Fruit fly (Drosophila melanogaster) whole organism, embryonic: ENCODE results near the gene CG3999.

Source experiments
- Atf-2 ChIP-seq: fragments of 200-800 bp; sonication (Bioruptor generic); optimal IDR thresholded peaks from 2 replicates; lab custom pipeline; 2016; ENCODE audit warnings: missing biosample characterization, missing genetic modification characterization
- Atf6 ChIP-seq: fragments of 200-800 bp; sonication (Bioruptor generic); IDR thresholded peaks from 2 replicates; pipeline ENCODE4 v1.3.6; 2022; ENCODE audit warnings: missing biosample characterization, missing genetic modification characterization
- B-H2 ChIP-seq: fragments of 200-800 bp; sonication (Bioruptor generic); optimal IDR thresholded peaks from 2 replicates; lab custom pipeline; 2018; ENCODE audit warnings: missing biosample characterization, mild to moderate bottlenecking, missing genetic modification characterization
- Bdp1 ChIP-seq: fragments of 200-800 bp; sonication (Bioruptor generic); optimal IDR thresholded peaks from 3 replicates; lab custom pipeline; 2016; ENCODE audit warnings: missing biosample characterization, missing genetic modification characterization
- CG11504 ChIP-seq: fragments of 200-800 bp; sonication (Bioruptor generic); optimal IDR thresholded peaks from 3 replicates; lab custom pipeline; 2019; ENCODE audit warnings: missing biosample characterization, mild to moderate bottlenecking, missing genetic modification characterization, moderate library complexity
- CG15514 ChIP-seq: fragments of 200-800 bp; sonication (Bioruptor generic); optimal IDR thresholded peaks from 3 replicates; lab custom pipeline; 2017; ENCODE audit warnings: missing biosample characterization, missing genetic modification characterization, mild to moderate bottlenecking, moderate library complexity, missing genetic modification reagents
- CG2199 ChIP-seq: fragments of 200-800 bp; sonication (Bioruptor generic); IDR thresholded peaks from 3 replicates; pipeline ENCODE4 v1.3.6; 2022; ENCODE audit warnings: missing biosample characterization, missing genetic modification characterization
- CG2889 ChIP-seq: fragments of 200-800 bp; sonication (Bioruptor generic); IDR thresholded peaks from 3 replicates; pipeline ENCODE4 v1.3.6; 2022; ENCODE audit warnings: missing biosample characterization, missing genetic modification characterization
- CG30403 ChIP-seq: fragments of 200-800 bp; sonication (Bioruptor generic); optimal IDR thresholded peaks from 3 replicates; lab custom pipeline; 2016; ENCODE audit warnings: missing biosample characterization, missing genetic modification characterization
- CG33557 ChIP-seq: fragments of 200-800 bp; sonication (Bioruptor generic); optimal IDR thresholded peaks from 2 replicates; lab custom pipeline; 2019; ENCODE audit warnings: missing biosample characterization, mild to moderate bottlenecking, missing genetic modification characterization, moderate library complexity
- CG3726 ChIP-seq: fragments of 200-800 bp; sonication (Bioruptor generic); IDR thresholded peaks from 3 replicates; pipeline ENCODE4, ENCODE4 v1.3.6; 2022; ENCODE audit warnings: missing biosample characterization, missing genetic modification characterization
- CG4730 ChIP-seq: fragments of 200-800 bp; sonication (Bioruptor generic); IDR thresholded peaks from 2 replicates; pipeline ENCODE4 v1.3.6; 2022; ENCODE audit warnings: missing biosample characterization, missing genetic modification characterization
- CG6813 ChIP-seq: fragments of 200-800 bp; sonication (Bioruptor generic); optimal IDR thresholded peaks from 2 replicates; lab custom pipeline; 2017; ENCODE audit warnings: missing biosample characterization, missing genetic modification characterization, mild to moderate bottlenecking, moderate library complexity, missing genetic modification reagents
- CG6854 ChIP-seq: fragments of 200-800 bp; sonication (Bioruptor generic); optimal IDR thresholded peaks from 3 replicates; lab custom pipeline; 2017; ENCODE audit warnings: missing biosample characterization, mild to moderate bottlenecking, missing genetic modification characterization
- CG7786 ChIP-seq: fragments of 200-800 bp; sonication (Bioruptor generic); optimal IDR thresholded peaks from 2 replicates; lab custom pipeline; 2016; ENCODE audit warnings: missing biosample characterization, missing genetic modification characterization
- CG8388 ChIP-seq: fragments of 200-800 bp; sonication (Bioruptor generic); optimal IDR thresholded peaks from 2 replicates; lab custom pipeline; 2019; ENCODE audit warnings: missing biosample characterization, mild to moderate bottlenecking, missing genetic modification characterization, moderate library complexity
- CG9817 ChIP-seq: fragments of 200-800 bp; sonication (Bioruptor generic); optimal IDR thresholded peaks from 2 replicates; lab custom pipeline; 2018; ENCODE audit warnings: missing biosample characterization, mild to moderate bottlenecking, missing genetic modification characterization, moderate library complexity
- CHES-1-like ChIP-seq: fragments of 200-800 bp; sonication (Bioruptor generic); optimal IDR thresholded peaks from 2 replicates; lab custom pipeline; 2016; ENCODE audit warnings: missing biosample characterization, missing genetic modification characterization
- Dek ChIP-seq: fragments of 200-800 bp; sonication (Bioruptor generic); optimal IDR thresholded peaks from 3 replicates; lab custom pipeline; 2019; ENCODE audit warnings: missing biosample characterization, mild to moderate bottlenecking, missing genetic modification characterization, moderate library complexity
- Dip3 ChIP-seq: fragments of 200-800 bp; sonication (Bioruptor generic); optimal IDR thresholded peaks from 3 replicates; lab custom pipeline; 2016; ENCODE audit warnings: missing biosample characterization, missing genetic modification characterization
- Dll ChIP-seq: fragments of 200-800 bp; sonication (Bioruptor generic); IDR thresholded peaks from 4 replicates; pipeline ENCODE4 v1.3.6; 2022; ENCODE audit warnings: missing biosample characterization, missing genetic modification characterization; ENCODE audit not compliant: partially characterized antibody
- E2f1 ChIP-seq: fragments of 200-800 bp; sonication (Bioruptor generic); IDR thresholded peaks from 2 replicates; pipeline ENCODE4 v1.3.6; 2022; ENCODE audit warnings: missing biosample characterization, missing genetic modification characterization
- Fer3 ChIP-seq: fragments of 200-800 bp; sonication (Bioruptor generic); optimal IDR thresholded peaks from 2 replicates; lab custom pipeline; 2018; ENCODE audit warnings: missing biosample characterization, mild to moderate bottlenecking, missing genetic modification characterization, moderate library complexity
- H15 ChIP-seq: fragments of 200-800 bp; sonication (Bioruptor generic); IDR thresholded peaks from 3 replicates; pipeline ENCODE4 v1.3.6; 2022; ENCODE audit warnings: missing biosample characterization, missing genetic modification characterization
- HLH3B ChIP-seq: fragments of 200-800 bp; sonication (Bioruptor generic); IDR thresholded peaks from 2 replicates; pipeline ENCODE4 v1.3.6; 2022; ENCODE audit warnings: missing biosample characterization, missing genetic modification characterization
- Kr ChIP-seq: fragments of 200-800 bp; sonication (Bioruptor generic); optimal IDR thresholded peaks from 2 replicates; lab custom pipeline; 2017; ENCODE audit warnings: missing biosample characterization, mild to moderate bottlenecking, missing genetic modification characterization
- Lpt ChIP-seq: fragments of >200 bp; optimal IDR thresholded peaks from 2 replicates; lab custom pipeline; 2018; ENCODE audit warnings: missing biosample characterization, missing genetic modification characterization
- MBD-R2 ChIP-seq: fragments of 200-800 bp; sonication (Bioruptor generic); IDR thresholded peaks from 2 replicates; pipeline ENCODE4 v1.3.6; 2022; ENCODE audit warnings: missing biosample characterization, missing genetic modification characterization
- NC2β ChIP-seq: fragments of 200-800 bp; sonication (Bioruptor generic); optimal IDR thresholded peaks from 2 replicates; lab custom pipeline; 2016; ENCODE audit warnings: missing biosample characterization, missing genetic modification characterization
- Nf-YC ChIP-seq: fragments of 200-800 bp; optimal IDR thresholded peaks from 3 replicates; lab custom pipeline; 2019; ENCODE audit warnings: missing biosample characterization, mild to moderate bottlenecking, missing genetic modification characterization, moderate library complexity
- Oaz ChIP-seq: fragments of 200-800 bp; sonication (Bioruptor generic); IDR thresholded peaks from 2 replicates; pipeline ENCODE4 v1.3.6; 2022; ENCODE audit warnings: missing biosample characterization, missing genetic modification characterization
- Sin3A ChIP-seq: fragments of >200 bp; optimal IDR thresholded peaks from 2 replicates; lab custom pipeline; 2018
- TFAM ChIP-seq: fragments of 200-800 bp; sonication (Bioruptor generic); optimal IDR thresholded peaks from 2 replicates; lab custom pipeline; 2017; ENCODE audit warnings: missing biosample characterization, missing genetic modification characterization, inconsistent platforms
- bbx ChIP-seq: fragments of 200-800 bp; sonication (Bioruptor generic); IDR thresholded peaks from 2 replicates; pipeline ENCODE4 v1.3.6; 2022; ENCODE audit warnings: missing biosample characterization, missing genetic modification characterization; ENCODE audit not compliant: partially characterized antibody
- bigmax ChIP-seq: fragments of 200-800 bp; sonication (Bioruptor generic); optimal IDR thresholded peaks from 2 replicates; lab custom pipeline; 2018; ENCODE audit warnings: missing biosample characterization, mild to moderate bottlenecking, missing genetic modification characterization
- dysf ChIP-seq: fragments of 200-800 bp; sonication (Bioruptor generic); IDR thresholded peaks from 3 replicates; pipeline ENCODE4 v1.3.6; 2022; ENCODE audit warnings: missing biosample characterization, missing genetic modification characterization
- fu2 ChIP-seq: fragments of 200-800 bp; sonication (Bioruptor generic); optimal IDR thresholded peaks from 2 replicates; lab custom pipeline; 2016; ENCODE audit warnings: missing biosample characterization, missing genetic modification characterization
- gem ChIP-seq: fragments of 200-800 bp; sonication (Bioruptor generic); optimal IDR thresholded peaks from 2 replicates; lab custom pipeline; 2019; ENCODE audit warnings: missing biosample characterization, mild to moderate bottlenecking, missing genetic modification characterization, moderate library complexity
- gt ChIP-seq: fragments of 200-800 bp; sonication (Bioruptor generic); IDR thresholded peaks from 2 replicates; pipeline ENCODE4 v1.3.6; 2022; ENCODE audit warnings: missing biosample characterization, missing genetic modification characterization
- ham ChIP-seq: fragments of 200-800 bp; sonication (Bioruptor generic); IDR thresholded peaks from 2 replicates; pipeline ENCODE4 v1.3.6; 2022; ENCODE audit warnings: missing biosample characterization, missing genetic modification characterization
- ind ChIP-seq: fragments of 200-800 bp; sonication (Bioruptor generic); optimal IDR thresholded peaks from 3 replicates; lab custom pipeline; 2016; ENCODE audit warnings: missing biosample characterization, missing genetic modification characterization
- jumu ChIP-seq: fragments of 200-800 bp; sonication (Bioruptor generic); optimal IDR thresholded peaks from 3 replicates; lab custom pipeline; 2016; ENCODE audit warnings: missing biosample characterization, missing genetic modification characterization
- lbe ChIP-seq: fragments of 200-800 bp; sonication (Bioruptor generic); optimal IDR thresholded peaks from 2 replicates; lab custom pipeline; 2016; ENCODE audit warnings: missing biosample characterization, mild to moderate bottlenecking, missing genetic modification characterization
- lov ChIP-seq, 2 experiments: fragments of 200-800 bp in 1 of 2; fragments of >200 bp in 1 of 2; sonication (Bioruptor generic) in 1 of 2; IDR thresholded peaks in 1 of 2; optimal IDR thresholded peaks in 1 of 2; 2 replicates in 1 of 2; 3 replicates in 1 of 2; pipeline versions ENCODE4 v1.3.6 to Lab custom; 2017 to 2022; ENCODE audit warnings: missing biosample characterization in 1 of 2, missing genetic modification characterization in 1 of 2
- peb ChIP-seq: fragments of 200-800 bp; sonication (Bioruptor generic); IDR thresholded peaks from 2 replicates; pipeline ENCODE4 v1.3.6; 2022; ENCODE audit warnings: missing biosample characterization, missing genetic modification characterization
- phol ChIP-seq: fragments of 200-800 bp; sonication (Bioruptor generic); optimal IDR thresholded peaks from 3 replicates; lab custom pipeline; 2018; ENCODE audit warnings: missing biosample characterization, mild to moderate bottlenecking, missing genetic modification characterization, moderate library complexity
- run ChIP-seq: fragments of 200-800 bp; sonication (Bioruptor generic); optimal IDR thresholded peaks from 3 replicates; lab custom pipeline; 2018; ENCODE audit warnings: missing biosample characterization, mild to moderate bottlenecking, missing genetic modification characterization
- sens ChIP-seq: fragments of 200-800 bp; sonication (Bioruptor generic); peaks from one replicate; lab custom pipeline; 2016; ENCODE audit warnings: missing biosample characterization, missing genetic modification characterization
- toy ChIP-seq: fragments of 200-800 bp; sonication (Bioruptor generic); IDR thresholded peaks from 2 replicates; pipeline ENCODE4 v1.3.6; 2022; ENCODE audit warnings: missing biosample characterization, missing genetic modification characterization
- vfl ChIP-seq: fragments of 200-800 bp; sonication (Bioruptor generic); optimal IDR thresholded peaks from 2 replicates; lab custom pipeline; 2016; ENCODE audit warnings: missing biosample characterization, missing genetic modification characterization
- vvl ChIP-seq: fragments of 200-800 bp; sonication (Bioruptor generic); IDR thresholded peaks from 2 replicates; pipeline ENCODE4 v1.3.6; 2022; ENCODE audit warnings: missing biosample characterization, missing genetic modification characterization
- zfh2 ChIP-seq: fragments of 200-800 bp; sonication (Bioruptor generic); optimal IDR thresholded peaks from 2 replicates; lab custom pipeline; 2016; ENCODE audit warnings: missing biosample characterization, missing genetic modification characterization

The CG3999 gene

dm6 chr3R:10213430-10213829 lies 37.9 kb upstream of the CG3999 start (continued):
- peak; percentile 65 for TF ChIP-seq ind (GFP tag; lab: Kevin White, UChicago)
- peak; percentile 83 for TF ChIP-seq phol (tag; lab: Kevin White, UChicago)
- peak; percentile 84 for TF ChIP-seq gem
- TF ChIP-seq bigmax (GFP tag; lab: Kevin White, UChicago): no peak
- no peak for TF ChIP-seq fu2 (GFP tag; lab: Kevin White, UChicago)
- TF ChIP-seq bbx (GFP tag; lab: Robert Waterston, UW): no peak
- peak; percentile 15 for TF ChIP-seq CG15514 (GFP tag; lab: Kevin White, UChicago)
- TF ChIP-seq CG7786 (GFP tag; lab: Kevin White, UChicago): no peak
- no peak for TF ChIP-seq Sin3A (lab: Kevin White, UChicago)
- TF ChIP-seq gt (GFP tag; lab: Robert Waterston, UW): no peak; the same call in 1 of the 2 replicates
- TF ChIP-seq run (tag; lab: Kevin White, UChicago): peak; percentile 26
- peak; percentile 86 for TF ChIP-seq CG11504
- TF ChIP-seq sens (GFP tag; lab: Kevin White, UChicago): peak; percentile 80
- TF ChIP-seq CG6813 (GFP tag; lab: Kevin White, UChicago): no peak
- no peak for TF ChIP-seq Dll
- no peak for TF ChIP-seq Nf-YC (tag; lab: Kevin White, UChicago)
- TF ChIP-seq CG6854: no peak
- no peak; the same call in 1 of the 2 replicates for TF ChIP-seq Atf6
- no peak for TF ChIP-seq Atf-2 (GFP tag; lab: Kevin White, UChicago)
- TF ChIP-seq CG33557 (GFP tag; lab: Kevin White, UChicago): no peak
- TF ChIP-seq vfl (GFP tag; lab: Kevin White, UChicago): no peak
- peak; percentile 79 for TF ChIP-seq HLH3B (GFP tag; lab: Robert Waterston, UW)
- peak; percentile 58 for TF ChIP-seq CG9817 (tag; lab: Kevin White, UChicago)
- peak; percentile 81 for TF ChIP-seq dysf
- TF ChIP-seq Fer3 (tag; lab: Kevin White, UChicago): no peak
- TF ChIP-seq CHES-1-like (GFP tag; lab: Kevin White, UChicago): no peak
- 0 out of 3 replicates have a peak, but pooled peaks have one; percentile 31 for TF ChIP-seq CG3726 (GFP tag; lab: Robert Waterston, UW)
- peak; percentile 55; the same call in 1 of the 2 replicates for TF ChIP-seq E2f1 (GFP tag; lab: Robert Waterston, UW)
- TF ChIP-seq CG2199: peak; percentile 59; the same call in 1 of the 3 replicates
- TF ChIP-seq Bdp1 (GFP tag; lab: Kevin White, UChicago): no peak
- no peak for TF ChIP-seq zfh2 (GFP tag; lab: Kevin White, UChicago)
- no peak for TF ChIP-seq MBD-R2 (GFP tag; lab: Robert Waterston, UW)
- peak; percentile 89 for TF ChIP-seq vvl
- TF ChIP-seq Oaz (GFP tag; lab: Robert Waterston, UW): peak; percentile 44; the same call in 1 of the 2 replicates
- 0 out of 3 replicates have a peak, but pooled peaks have one; percentile 57 for TF ChIP-seq CG2889 (GFP tag; lab: Robert Waterston, UW)
- no peak for TF ChIP-seq jumu (GFP tag; lab: Kevin White, UChicago)
- no peak for TF ChIP-seq lov (optimal IDR thresholded peaks at IDR 0.05; lab: Kevin White, UChicago)
- peak; percentile 80; the same call in 2 of the 3 replicates for TF ChIP-seq lov (GFP tag; IDR thresholded peaks at IDR 0.05; lab: Robert Waterston, UW)
- TF ChIP-seq CG4730 (GFP tag; lab: Robert Waterston, UW): peak; percentile 69
- peak; percentile 12 for TF ChIP-seq TFAM (GFP tag; lab: Kevin White, UChicago)
- TF ChIP-seq NC2β (GFP tag; lab: Kevin White, UChicago): no peak
- TF ChIP-seq B-H2 (GFP tag; lab: Kevin White, UChicago): no peak
- TF ChIP-seq Dek (tag; lab: Kevin White, UChicago): peak; percentile 43
- TF ChIP-seq toy (GFP tag; lab: Robert Waterston, UW): no peak
- no peak for TF ChIP-seq Lpt
- TF ChIP-seq Dip3 (GFP tag; lab: Kevin White, UChicago): no peak
- peak; percentile 71 for TF ChIP-seq H15 (GFP tag; lab: Robert Waterston, UW)
- peak; percentile 60 for TF ChIP-seq CG30403 (GFP tag; lab: Kevin White, UChicago)
- peak; percentile 50; the same call in 1 of the 2 replicates for TF ChIP-seq peb (GFP tag; lab: Robert Waterston, UW)
- TF ChIP-seq lbe (GFP tag; lab: Kevin White, UChicago): no peak
- TF ChIP-seq CG8388 (GFP tag; lab: Kevin White, UChicago): peak; percentile 77
- TF ChIP-seq Kr (GFP tag; lab: Kevin White, UChicago): no peak
- TF ChIP-seq ham (GFP tag; lab: Robert Waterston, UW): no peak
